Fruit fly (Drosophila melanogaster) whole organism, embryonic: Measurements from ENCODE around the gene fzy.

Experiments used
- BEAF-32 ChIP-seq: fragments of 200-800 bp; sonication (Bioruptor generic); optimal IDR thresholded peaks from 3 replicates; lab custom pipeline; 2017; ENCODE audit warnings: missing biosample characterization, missing genetic modification characterization, mild to moderate bottlenecking, moderate library complexity, missing genetic modification reagents
- C15 ChIP-seq: fragments of 200-800 bp; sonication (Bioruptor generic); IDR thresholded peaks from 3 replicates; pipeline ENCODE4 v1.3.6; 2022; ENCODE audit warnings: missing biosample characterization, missing genetic modification characterization
- CG10209 ChIP-seq: fragments of 200-800 bp; sonication (Bioruptor generic); optimal IDR thresholded peaks from 3 replicates; lab custom pipeline; 2017; ENCODE audit warnings: missing biosample characterization, mild to moderate bottlenecking, missing genetic modification characterization, missing genetic modification reagents
- CG10274 ChIP-seq: fragments of 200-800 bp; sonication (Bioruptor generic); optimal IDR thresholded peaks from 3 replicates; lab custom pipeline; 2017; ENCODE audit warnings: missing biosample characterization, mild to moderate bottlenecking, missing genetic modification characterization
- CG11504 ChIP-seq: fragments of 200-800 bp; sonication (Bioruptor generic); optimal IDR thresholded peaks from 3 replicates; lab custom pipeline; 2019; ENCODE audit warnings: missing biosample characterization, mild to moderate bottlenecking, missing genetic modification characterization, moderate library complexity
- CG12744 ChIP-seq: fragments of 200-800 bp; sonication (Bioruptor generic); optimal IDR thresholded peaks from 2 replicates; lab custom pipeline; 2016; ENCODE audit warnings: missing biosample characterization, missing genetic modification characterization
- CG14667 ChIP-seq: fragments of 200-800 bp; sonication (Bioruptor generic); IDR thresholded peaks from 2 replicates; pipeline ENCODE4 v1.3.6; 2022; ENCODE audit warnings: missing biosample characterization, missing genetic modification characterization
- CG15073 ChIP-seq: fragments of 200-800 bp; sonication (Bioruptor generic); optimal IDR thresholded peaks from 2 replicates; lab custom pipeline; 2016; ENCODE audit warnings: missing biosample characterization, missing genetic modification characterization
- CG15269 ChIP-seq: fragments of 200-800 bp; sonication (Bioruptor generic); optimal IDR thresholded peaks from 2 replicates; lab custom pipeline; 2018; ENCODE audit warnings: missing biosample characterization, mild to moderate bottlenecking, missing genetic modification characterization, moderate library complexity
- CG17328 ChIP-seq: fragments of 200-800 bp; sonication (Bioruptor generic); IDR thresholded peaks from 2 replicates; pipeline ENCODE4 v1.3.6; 2022; ENCODE audit warnings: missing biosample characterization, missing genetic modification characterization
- CG17359 ChIP-seq: fragments of 200-800 bp; sonication (Bioruptor generic); optimal IDR thresholded peaks from 3 replicates; lab custom pipeline; 2018; ENCODE audit warnings: missing biosample characterization, mild to moderate bottlenecking, missing genetic modification characterization, moderate library complexity
- CG17612 ChIP-seq: fragments of 200-800 bp; sonication (Bioruptor generic); IDR thresholded peaks from 2 replicates; pipeline ENCODE4 v1.3.6; 2022; ENCODE audit warnings: missing biosample characterization, missing genetic modification characterization
- CG17912 ChIP-seq: fragments of 200-800 bp; sonication (Bioruptor generic); optimal IDR thresholded peaks from 2 replicates; lab custom pipeline; 2018; ENCODE audit warnings: missing biosample characterization, mild to moderate bottlenecking, missing genetic modification characterization
- CG1832 ChIP-seq: fragments of 200-800 bp; sonication (Bioruptor generic); optimal IDR thresholded peaks from 2 replicates; lab custom pipeline; 2017; ENCODE audit warnings: missing biosample characterization, mild to moderate bottlenecking, missing genetic modification characterization, inconsistent platforms
- CG3726 ChIP-seq: fragments of 200-800 bp; sonication (Bioruptor generic); IDR thresholded peaks from 3 replicates; pipeline ENCODE4, ENCODE4 v1.3.6; 2022; ENCODE audit warnings: missing biosample characterization, missing genetic modification characterization
- CG4404 ChIP-seq: fragments of 200-800 bp; sonication (Bioruptor generic); IDR thresholded peaks from 2 replicates; pipeline ENCODE4 v1.3.6; 2022; ENCODE audit warnings: missing biosample characterization, missing genetic modification characterization
- CG4854 ChIP-seq: fragments of 200-800 bp; sonication (Bioruptor generic); optimal IDR thresholded peaks from 2 replicates; lab custom pipeline; 2016; ENCODE audit warnings: missing biosample characterization, missing genetic modification characterization, inconsistent platforms
- CG7372 ChIP-seq: fragments of 200-800 bp; sonication (Bioruptor generic); IDR thresholded peaks from 2 replicates; pipeline ENCODE4 v1.3.6; 2022; ENCODE audit warnings: missing biosample characterization, missing genetic modification characterization
- CG9609 ChIP-seq: fragments of 200-800 bp; sonication (Bioruptor generic); optimal IDR thresholded peaks from 3 replicates; lab custom pipeline; 2016; ENCODE audit warnings: missing biosample characterization, missing genetic modification characterization
- CoRest ChIP-seq: fragments of 200-800 bp; sonication (Bioruptor generic); optimal IDR thresholded peaks from 3 replicates; lab custom pipeline; 2018; ENCODE audit warnings: missing biosample characterization, mild to moderate bottlenecking, missing genetic modification characterization, moderate library complexity
- D19B ChIP-seq: fragments of 200-800 bp; sonication (Bioruptor generic); optimal IDR thresholded peaks from 2 replicates; lab custom pipeline; 2017; ENCODE audit warnings: missing biosample characterization, mild to moderate bottlenecking, missing genetic modification characterization
- Doc2 ChIP-seq: fragments of 200-800 bp; sonication (Bioruptor generic); IDR thresholded peaks from 2 replicates; pipeline ENCODE4 v1.3.6; 2022; ENCODE audit warnings: missing biosample characterization, missing genetic modification characterization
- HLH54F ChIP-seq: fragments of 200-800 bp; sonication (Bioruptor generic); optimal IDR thresholded peaks from 3 replicates; lab custom pipeline; 2016; ENCODE audit warnings: missing biosample characterization, missing genetic modification characterization
- Hand ChIP-seq: fragments of 200-800 bp; sonication (Bioruptor generic); optimal IDR thresholded peaks from 2 replicates; lab custom pipeline; 2017; ENCODE audit warnings: mild to moderate bottlenecking, missing biosample characterization, missing genetic modification reagents, missing genetic modification characterization
- Hr39 ChIP-seq: fragments of >200 bp; optimal IDR thresholded peaks from 2 replicates; lab custom pipeline; 2017
- Hr51 ChIP-seq, 2 experiments: fragments of 200-800 bp; sonication (Bioruptor generic); optimal IDR thresholded peaks; 2 replicates in 1 of 2; 3 replicates in 1 of 2; lab custom pipeline; 2016 to 2018; ENCODE audit warnings: missing biosample characterization in 2 of 2, missing genetic modification characterization in 2 of 2, mild to moderate bottlenecking in 1 of 2, moderate library complexity in 1 of 2
- NC2β ChIP-seq: fragments of 200-800 bp; sonication (Bioruptor generic); optimal IDR thresholded peaks from 2 replicates; lab custom pipeline; 2016; ENCODE audit warnings: missing biosample characterization, missing genetic modification characterization
- Nf-YC ChIP-seq: fragments of 200-800 bp; optimal IDR thresholded peaks from 3 replicates; lab custom pipeline; 2019; ENCODE audit warnings: missing biosample characterization, mild to moderate bottlenecking, missing genetic modification characterization, moderate library complexity
- Optix ChIP-seq: fragments of 200-800 bp; sonication (Bioruptor generic); IDR thresholded peaks from 3 replicates; pipeline ENCODE4 v1.3.6; 2022; ENCODE audit warnings: missing biosample characterization, missing genetic modification characterization
- Pdp1 ChIP-seq, 2 experiments: fragments of 200-800 bp; sonication (Bioruptor generic); optimal IDR thresholded peaks; 3 replicates each; lab custom pipeline; 2016; ENCODE audit warnings: missing biosample characterization in 2 of 2, missing genetic modification characterization in 2 of 2, mild to moderate bottlenecking in 1 of 2, moderate library complexity in 1 of 2
- Sox100B ChIP-seq: fragments of 200-800 bp; sonication (Bioruptor generic); optimal IDR thresholded peaks from 3 replicates; lab custom pipeline; 2018; ENCODE audit warnings: missing biosample characterization, mild to moderate bottlenecking, missing genetic modification characterization
- ac ChIP-seq: fragments of 200-800 bp; sonication (Bioruptor generic); optimal IDR thresholded peaks from 3 replicates; lab custom pipeline; 2017; ENCODE audit warnings: missing biosample characterization, mild to moderate bottlenecking, missing genetic modification characterization
- ci ChIP-seq: fragments of 200-800 bp; sonication (Bioruptor generic); IDR thresholded peaks from 3 replicates; pipeline ENCODE4 v1.3.6; 2022; ENCODE audit warnings: missing biosample characterization, missing genetic modification characterization
- crp ChIP-seq, 2 experiments: fragments of 200-800 bp; sonication (Bioruptor generic); optimal IDR thresholded peaks; 2 replicates in 1 of 2; 3 replicates in 1 of 2; lab custom pipeline; 2017; ENCODE audit warnings: missing biosample characterization in 2 of 2, missing genetic modification characterization in 2 of 2, mild to moderate bottlenecking in 1 of 2, moderate library complexity in 1 of 2
- fu2 ChIP-seq: fragments of 200-800 bp; sonication (Bioruptor generic); optimal IDR thresholded peaks from 2 replicates; lab custom pipeline; 2016; ENCODE audit warnings: missing biosample characterization, missing genetic modification characterization
- gce ChIP-seq: fragments of 200-800 bp; sonication (Bioruptor generic); IDR thresholded peaks from 3 replicates; pipeline ENCODE4 v1.3.6; 2022; ENCODE audit warnings: missing biosample characterization, missing genetic modification characterization
- lbe ChIP-seq: fragments of 200-800 bp; sonication (Bioruptor generic); optimal IDR thresholded peaks from 2 replicates; lab custom pipeline; 2016; ENCODE audit warnings: missing biosample characterization, mild to moderate bottlenecking, missing genetic modification characterization
- lola ChIP-seq, 3 experiments: fragments of >200 bp in 2 of 3; fragments of 200-800 bp in 1 of 3; sonication (Bioruptor generic) in 1 of 3; optimal IDR thresholded peaks; 2 replicates each; lab custom pipeline; 2017 to 2019; ENCODE audit warnings: missing biosample characterization in 3 of 3, missing genetic modification characterization in 3 of 3, mild to moderate bottlenecking in 1 of 3, moderate library complexity in 1 of 3
- nerfin-1 ChIP-seq: fragments of 200-800 bp; sonication (Bioruptor generic); optimal IDR thresholded peaks from 3 replicates; lab custom pipeline; 2019; ENCODE audit warnings: missing biosample characterization, mild to moderate bottlenecking, missing genetic modification characterization, moderate library complexity
- pho ChIP-seq: fragments of 200-800 bp; sonication (Bioruptor generic); optimal IDR thresholded peaks from 2 replicates; lab custom pipeline; 2016; ENCODE audit warnings: missing biosample characterization, missing genetic modification characterization
- phol ChIP-seq: fragments of 200-800 bp; sonication (Bioruptor generic); optimal IDR thresholded peaks from 3 replicates; lab custom pipeline; 2018; ENCODE audit warnings: missing biosample characterization, mild to moderate bottlenecking, missing genetic modification characterization, moderate library complexity
- repo ChIP-seq: fragments of 200-800 bp; sonication (Bioruptor generic); optimal IDR thresholded peaks from 2 replicates; lab custom pipeline; 2016; ENCODE audit warnings: missing biosample characterization, missing genetic modification characterization
- schlank ChIP-seq: fragments of 200-800 bp; sonication (Bioruptor generic); optimal IDR thresholded peaks from 2 replicates; lab custom pipeline; 2018; ENCODE audit warnings: missing biosample characterization, mild to moderate bottlenecking, missing genetic modification characterization
- sima ChIP-seq: fragments of 200-800 bp; sonication (Bioruptor generic); optimal IDR thresholded peaks from 2 replicates; lab custom pipeline; 2016; ENCODE audit warnings: missing biosample characterization, missing genetic modification characterization
- slou ChIP-seq: fragments of 200-800 bp; sonication (Bioruptor generic); optimal IDR thresholded peaks from 3 replicates; lab custom pipeline; 2016; ENCODE audit warnings: missing biosample characterization, missing genetic modification characterization
- so ChIP-seq: fragments of 200-800 bp; sonication (Bioruptor generic); IDR thresholded peaks from 3 replicates; pipeline ENCODE4 v1.3.6; 2022; ENCODE audit warnings: missing biosample characterization, missing genetic modification characterization
- tna ChIP-seq: fragments of 200-800 bp; sonication (Bioruptor generic); IDR thresholded peaks from 2 replicates; pipeline ENCODE4 v1.3.6; 2022; ENCODE audit warnings: missing biosample characterization, missing genetic modification characterization; ENCODE audit not compliant: partially characterized antibody
- tup ChIP-seq: fragments of 200-800 bp; sonication (Bioruptor generic); optimal IDR thresholded peaks from 2 replicates; lab custom pipeline; 2016; ENCODE audit warnings: missing biosample characterization, mild to moderate bottlenecking, missing genetic modification characterization, moderate library complexity

Gene fzy

dm6 chr2L:16352585-16353580, 42.1 kb downstream of the fzy start, which contains the start of the genes Hyls1, chif and CG4455 (continued):
- no peak for TF ChIP-seq so (GFP tag; lab: Robert Waterston, UW)
- peak; percentile 78 for TF ChIP-seq CoRest (tag; lab: Kevin White, UChicago)
- no peak for TF ChIP-seq Doc2
- TF ChIP-seq Hr39 (lab: Kevin White, UChicago), result no peak
- no peak for TF ChIP-seq CG10274 (GFP tag; lab: Kevin White, UChicago)
- TF ChIP-seq CG1832 (GFP tag; lab: Kevin White, UChicago), result peak; percentile 16
- TF ChIP-seq CG15073 (GFP tag; lab: Kevin White, UChicago), result no peak
- TF ChIP-seq Optix, result no peak
- no peak for TF ChIP-seq repo (GFP tag; lab: Kevin White, UChicago)
- TF ChIP-seq D19B (GFP tag; lab: Kevin White, UChicago), result peak; percentile 78
- TF ChIP-seq BEAF-32, result peak; percentile 96
- TF ChIP-seq Hand (GFP tag; lab: Kevin White, UChicago), result no peak
- TF ChIP-seq CG15269, result peak; percentile 54
- TF ChIP-seq phol (tag; lab: Kevin White, UChicago), result peak; percentile 63
- no peak for TF ChIP-seq crp (GFP tag; optimal IDR thresholded peaks at IDR 0.05; lab: Kevin White, UChicago)
- peak; percentile 2 for TF ChIP-seq nerfin-1 (tag; lab: Kevin White, UChicago)
- peak; percentile 76 for TF ChIP-seq CG11504 (tag; lab: Kevin White, UChicago)
- no peak for TF ChIP-seq pho (GFP tag; lab: Kevin White, UChicago)
- TF ChIP-seq slou (GFP tag; lab: Kevin White, UChicago), result peak; percentile 13
- peak in 1 of 2 experiments; percentile 17 for TF ChIP-seq Hr51 (GFP tag; optimal IDR thresholded peaks at IDR 0.05; lab: Kevin White, UChicago)
- TF ChIP-seq CG17328 (GFP tag; lab: Robert Waterston, UW), result no peak
- no peak for TF ChIP-seq gce (GFP tag; lab: Robert Waterston, UW)
- peak; percentile 42; the same call in 1 of the 3 replicates for TF ChIP-seq ci (GFP tag; lab: Robert Waterston, UW)
- TF ChIP-seq schlank (tag; lab: Kevin White, UChicago), result no peak
- no peak for TF ChIP-seq tup (GFP tag; lab: Kevin White, UChicago)
- no peak for TF ChIP-seq CG17359 (tag; lab: Kevin White, UChicago)
- TF ChIP-seq CG9609, result no peak
- TF ChIP-seq CG14667, result no peak
- TF ChIP-seq CG10209 (GFP tag; lab: Kevin White, UChicago), result peak; percentile 18
- TF ChIP-seq HLH54F (GFP tag; lab: Kevin White, UChicago), result no peak
- TF ChIP-seq fu2 (GFP tag; lab: Kevin White, UChicago), result no peak
- TF ChIP-seq C15 (GFP tag; lab: Robert Waterston, UW), result no peak
- no peak for TF ChIP-seq CG3726 (GFP tag; lab: Robert Waterston, UW)
- TF ChIP-seq Sox100B (GFP tag; lab: Kevin White, UChicago), result peak; percentile 50
- peak in 1 of 3 experiments; percentile 31 for TF ChIP-seq lola (GFP tag; optimal IDR thresholded peaks at IDR 0.05; lab: Kevin White, UChicago)
- peak in 1 of 2 experiments; percentile 7 for TF ChIP-seq Pdp1 (GFP tag; optimal IDR thresholded peaks at IDR 0.05; lab: Kevin White, UChicago)
- TF ChIP-seq tna (GFP tag; lab: Robert Waterston, UW), result peak; percentile 61; the same call in 1 of the 2 replicates
- peak; percentile 64 for TF ChIP-seq Nf-YC (tag; lab: Kevin White, UChicago)
- TF ChIP-seq CG7372 (GFP tag; lab: Robert Waterston, UW), result no peak
- TF ChIP-seq CG12744 (GFP tag; lab: Kevin White, UChicago), result no peak
- TF ChIP-seq lbe, result peak; percentile 58
- no peak for TF ChIP-seq CG17612 (GFP tag; lab: Robert Waterston, UW)
- no peak for TF ChIP-seq ac
- TF ChIP-seq NC2β (GFP tag; lab: Kevin White, UChicago), result no peak
- TF ChIP-seq sima, result no peak
- TF ChIP-seq CG4854, result no peak
- no peak for TF ChIP-seq CG17912 (GFP tag; lab: Kevin White, UChicago)
- TF ChIP-seq CG4404 (GFP tag; lab: Robert Waterston, UW), result peak; percentile 26; the same call in 1 of the 2 replicates
